Worm (Caenorhabditis elegans) whole organism, L1 larva: ENCODE data around the gene T22G5.3.

ENCODE experiments used
- C34B4.2 ChIP-seq: sonication (generic microtip); optimal IDR thresholded peaks from 2 replicates; lab custom pipeline; 2017; ENCODE audit warnings: mild to moderate bottlenecking, missing genetic modification characterization, missing compliant biosample characterization
- F16B12.6 ChIP-seq: fragments of 150-350 bp; optimal IDR thresholded peaks from 2 replicates; lab custom pipeline; 2014; ENCODE audit warnings: missing biosample characterization, missing genetic modification characterization
- aha-1 ChIP-seq: fragments of 150-350 bp; optimal IDR thresholded peaks from 2 replicates; lab custom pipeline; 2014; ENCODE audit warnings: missing biosample characterization, missing genetic modification characterization
- ama-1 ChIP-seq: fragments of 150-350 bp; optimal IDR thresholded peaks from 2 replicates; lab custom pipeline; 2014
- ceh-63 ChIP-seq: fragments of 200-800 bp; sonication (Bioruptor generic); optimal IDR thresholded peaks from 2 replicates; lab custom pipeline; 2018; ENCODE audit warnings: mild to moderate bottlenecking, missing genetic modification characterization, missing compliant biosample characterization
- ceh-8 ChIP-seq: fragments of 200-800 bp; sonication (Bioruptor generic); optimal IDR thresholded peaks from 2 replicates; lab custom pipeline; 2018; ENCODE audit warnings: mild to moderate bottlenecking, missing genetic modification characterization, moderate library complexity, missing compliant biosample characterization
- ceh-88 ChIP-seq: fragments of 200-800 bp; sonication (Bioruptor generic); IDR thresholded peaks from 2 replicates; pipeline ENCODE4 v1.3.6; 2022; ENCODE audit warnings: missing genetic modification characterization, missing compliant biosample characterization
- ceh-90 ChIP-seq: sonication (generic microtip); optimal IDR thresholded peaks from 2 replicates; lab custom pipeline; 2016; ENCODE audit warnings: missing genetic modification characterization, missing compliant biosample characterization
- ces-1 ChIP-seq: fragments of 150-350 bp; optimal IDR thresholded peaks from 2 replicates; lab custom pipeline; 2014; ENCODE audit warnings: missing biosample characterization, missing genetic modification reagents, missing genetic modification characterization
- elt-2 ChIP-seq: sonication (generic microtip); optimal IDR thresholded peaks from 2 replicates; lab custom pipeline; 2016; ENCODE audit warnings: missing genetic modification characterization, mild to moderate bottlenecking, inconsistent platforms, missing compliant biosample characterization, missing genetic modification reagents
- fkh-10 ChIP-seq: sonication (generic microtip); optimal IDR thresholded peaks from 2 replicates; lab custom pipeline; 2017; ENCODE audit warnings: missing biosample characterization, missing genetic modification reagents, missing genetic modification characterization
- fkh-8 ChIP-seq: sonication (generic microtip); optimal IDR thresholded peaks from 2 replicates; lab custom pipeline; 2016; ENCODE audit warnings: mild to moderate bottlenecking, missing genetic modification characterization, missing compliant biosample characterization
- fos-1 ChIP-seq: fragments of 150-350 bp; optimal IDR thresholded peaks from 2 replicates; lab custom pipeline; 2014; ENCODE audit warnings: missing biosample characterization, missing genetic modification characterization
- hpl-2 ChIP-seq: fragments of 150-350 bp; optimal IDR thresholded peaks from 2 replicates; lab custom pipeline; 2014; ENCODE audit warnings: missing biosample characterization, missing genetic modification reagents, missing genetic modification characterization
- jun-1 ChIP-seq: fragments of 150-350 bp; optimal IDR thresholded peaks from 2 replicates; lab custom pipeline; 2014; ENCODE audit warnings: missing biosample characterization, missing genetic modification reagents, missing genetic modification characterization
- lin-13 ChIP-seq: fragments of 150-350 bp; optimal IDR thresholded peaks from 2 replicates; lab custom pipeline; 2014; ENCODE audit warnings: missing biosample characterization, missing genetic modification reagents, missing genetic modification characterization
- lin-14 ChIP-seq: fragments of 200-800 bp; sonication (Bioruptor generic); optimal IDR thresholded peaks from 2 replicates; lab custom pipeline; 2018; ENCODE audit warnings: mild to moderate bottlenecking, missing genetic modification characterization, moderate library complexity, missing compliant biosample characterization
- lin-15B ChIP-seq: fragments of 150-350 bp; sonication (generic microtip); optimal IDR thresholded peaks from 3 replicates; lab custom pipeline; 2014; ENCODE audit warnings: missing biosample characterization, missing genetic modification characterization
- lir-3 ChIP-seq: sonication (generic microtip); optimal IDR thresholded peaks from 2 replicates; lab custom pipeline; 2016; ENCODE audit warnings: mild to moderate bottlenecking, missing genetic modification characterization, moderate library complexity, missing compliant biosample characterization; ENCODE audit not compliant: poor library complexity
- mab-9 ChIP-seq: fragments of 200-800 bp; sonication (Bioruptor generic); IDR thresholded peaks from 2 replicates; pipeline ENCODE4 v1.3.6; 2022; ENCODE audit warnings: missing genetic modification reagents, missing genetic modification characterization, missing compliant biosample characterization
- mdl-1 ChIP-seq, 2 experiments: fragments of 150-350 bp; optimal IDR thresholded peaks; 2 replicates each; lab custom pipeline; 2014 to 2017; ENCODE audit warnings: missing biosample characterization in 2 of 2, missing genetic modification characterization in 2 of 2, inconsistent platforms in 1 of 2
- mef-2 ChIP-seq: fragments of 150-350 bp; optimal IDR thresholded peaks from 2 replicates; lab custom pipeline; 2014; ENCODE audit warnings: missing biosample characterization, missing genetic modification characterization
- mep-1 ChIP-seq: fragments of 150-350 bp; optimal IDR thresholded peaks from 2 replicates; lab custom pipeline; 2014; ENCODE audit warnings: missing biosample characterization, missing genetic modification characterization
- nhr-11 ChIP-seq: fragments of 150-350 bp; optimal IDR thresholded peaks from 2 replicates; lab custom pipeline; 2014; ENCODE audit warnings: missing biosample characterization, missing genetic modification characterization
- nhr-19 ChIP-seq: fragments of 200-800 bp; sonication (Bioruptor generic); conservative IDR thresholded peaks from 2 replicates; pipeline ENCODE4 v1.3.6; 2022; ENCODE audit warnings: missing genetic modification characterization, missing compliant biosample characterization
- nhr-71 ChIP-seq: sonication (generic microtip); optimal IDR thresholded peaks from 2 replicates; lab custom pipeline; 2016; ENCODE audit warnings: mild to moderate bottlenecking, missing genetic modification characterization, moderate library complexity, missing compliant biosample characterization
- nhr-77 ChIP-seq: fragments of 150-350 bp; optimal IDR thresholded peaks from 2 replicates; lab custom pipeline; 2014; ENCODE audit warnings: missing biosample characterization, missing genetic modification characterization
- nhr-84 ChIP-seq: sonication (generic microtip); optimal IDR thresholded peaks from 2 replicates; lab custom pipeline; 2017; ENCODE audit warnings: missing biosample characterization, missing genetic modification characterization
- nhr-90 ChIP-seq: sonication (generic microtip); optimal IDR thresholded peaks from 2 replicates; lab custom pipeline; 2016; ENCODE audit warnings: mild to moderate bottlenecking, missing genetic modification characterization, missing compliant biosample characterization; ENCODE audit not compliant: poor library complexity
- pag-3 ChIP-seq: sonication (generic microtip); optimal IDR thresholded peaks from 2 replicates; lab custom pipeline; 2017; ENCODE audit warnings: missing genetic modification characterization, mild to moderate bottlenecking, missing compliant biosample characterization, antibody characterized with exemption, borderline replicate concordance; ENCODE audit not compliant: insufficient read depth
- pqm-1 ChIP-seq: sonication (generic microtip); optimal IDR thresholded peaks from 3 replicates; lab custom pipeline; 2017; ENCODE audit warnings: missing biosample characterization, missing genetic modification characterization
- skn-1 ChIP-seq: fragments of 150-350 bp; optimal IDR thresholded peaks from 2 replicates; lab custom pipeline; 2014; ENCODE audit warnings: missing biosample characterization, missing genetic modification characterization
- snpc-4 ChIP-seq: fragments of 150-350 bp; optimal IDR thresholded peaks from 2 replicates; lab custom pipeline; 2014; ENCODE audit warnings: missing biosample characterization, missing genetic modification characterization
- tlp-1 ChIP-seq: fragments of 150-350 bp; optimal IDR thresholded peaks from 2 replicates; lab custom pipeline; 2014; ENCODE audit warnings: missing biosample characterization, missing genetic modification characterization
- unc-130 ChIP-seq: fragments of 150-350 bp; optimal IDR thresholded peaks from 2 replicates; lab custom pipeline; 2017; ENCODE audit warnings: missing biosample characterization, missing genetic modification characterization, inconsistent platforms
- unc-62 ChIP-seq: fragments of 150-350 bp; optimal IDR thresholded peaks from 2 replicates; lab custom pipeline; 2014; ENCODE audit warnings: missing biosample characterization, missing genetic modification reagents, missing genetic modification characterization
- vab-15 ChIP-seq: sonication (generic microtip); optimal IDR thresholded peaks from 2 replicates; lab custom pipeline; 2017; ENCODE audit warnings: missing genotype, mild to moderate bottlenecking, missing genetic modification characterization, missing compliant biosample characterization
- zag-1 ChIP-seq: fragments of 150-350 bp; optimal IDR thresholded peaks from 2 replicates; lab custom pipeline; 2014; ENCODE audit warnings: missing biosample characterization, missing genetic modification characterization
- zip-4 ChIP-seq: fragments of 200-800 bp; sonication (Bioruptor generic); optimal IDR thresholded peaks from 2 replicates; lab custom pipeline; 2018; ENCODE audit warnings: mild to moderate bottlenecking, missing genetic modification characterization, moderate library complexity, missing compliant biosample characterization
- ztf-11 ChIP-seq, 2 experiments: sonication (generic microtip); optimal IDR thresholded peaks; 2 replicates each; lab custom pipeline; 2016 to 2017; ENCODE audit warnings: missing genetic modification characterization in 2 of 2, missing biosample characterization in 1 of 2, missing compliant biosample characterization in 1 of 2
- ztf-4 ChIP-seq: fragments of 150-350 bp; optimal IDR thresholded peaks from 2 replicates; lab custom pipeline; 2014; ENCODE audit warnings: missing biosample characterization, missing genetic modification characterization

The T22G5.3 gene

DNA sequence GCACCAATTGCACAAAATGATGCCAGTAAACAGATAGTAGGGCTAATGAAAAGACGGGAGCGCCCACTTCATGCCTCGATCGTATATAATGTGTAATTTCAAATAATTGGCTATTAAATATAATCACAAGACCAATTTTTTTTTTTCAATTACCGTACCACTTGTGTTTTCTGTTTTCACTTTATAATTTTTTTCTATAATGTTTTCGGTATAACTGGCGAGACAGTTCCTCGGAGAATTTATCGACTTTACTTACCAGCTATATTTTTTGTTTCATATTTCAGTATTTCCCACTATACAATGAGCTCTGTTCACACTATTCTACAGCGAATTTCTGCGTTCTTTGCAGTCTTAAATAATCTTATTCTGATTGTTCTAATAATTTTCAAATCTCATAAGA lies 35.5 kb downstream of the T22G5.3 start, which contains the start of gene str-252:
Gene str-252, plus strand, starts transcription at position 301 of the 400 bp plus-strand sequence.
- TF ChIP-seq nhr-77 (tag; lab: Kevin White, UChicago) (no peak), nhr-11 (tag; lab: Kevin White, UChicago) (no peak), tlp-1 (no peak), pqm-1 (no peak), lin-13 (GFP tag; lab: Kevin White, UChicago) (no peak), F16B12.6 (no peak), ama-1 (lab: Kevin White, UChicago) (no peak), ceh-8 (GFP tag; lab: Kevin White, UChicago) (no peak), zip-4 (GFP tag; lab: Kevin White, UChicago) (no peak), unc-62 (GFP tag; lab: Kevin White, UChicago) (no peak), nhr-19 (no peak), mef-2 (no peak), elt-2 (tag; lab: Kevin White, UChicago) (no peak), vab-15 (tag; lab: Kevin White, UChicago) (no peak), unc-130 (tag; lab: Kevin White, UChicago) (no peak), mdl-1 (tag; optimal IDR thresholded peaks at IDR 0.05; lab: Kevin White, UChicago) (no peak), skn-1 (tag; lab: Kevin White, UChicago) (no peak), ceh-63 (GFP tag; lab: Kevin White, UChicago) (no peak), fkh-10 (no peak)

DNA sequence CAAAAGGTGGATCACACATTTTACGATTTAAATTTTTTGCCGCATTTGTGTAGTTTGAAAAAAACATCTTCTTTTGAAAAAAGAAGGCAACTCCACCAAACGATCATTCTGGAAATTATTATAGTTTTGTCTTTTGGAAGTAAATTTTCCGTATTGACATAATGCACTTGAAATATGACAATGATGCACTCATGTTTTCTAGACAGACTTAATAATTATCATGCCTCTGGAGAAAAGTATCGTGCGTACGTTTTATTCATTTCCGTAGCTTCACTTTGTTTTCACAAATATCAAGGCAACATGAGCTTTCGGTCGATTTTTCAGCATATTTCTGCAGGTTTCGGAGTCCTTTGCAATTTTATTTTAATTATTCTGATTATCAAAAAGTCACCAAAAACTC lies 37.6 kb downstream of the T22G5.3 start, which contains the start of gene str-250:
Gene str-250, plus strand, starts transcription at position 301 of the 400 bp plus-strand sequence.
- TF ChIP-seq zag-1 (tag; lab: Kevin White, UChicago) (no peak), fos-1 (no peak), nhr-71 (tag; lab: Kevin White, UChicago) (no peak), nhr-84 (no peak), hpl-2 (GFP tag; lab: Kevin White, UChicago) (no peak), lin-15B (tag; lab: Kevin White, UChicago) (no peak), lin-14 (GFP tag; lab: Kevin White, UChicago) (no peak), lin-13 (GFP tag; lab: Kevin White, UChicago) (no peak), lir-3 (tag; lab: Kevin White, UChicago) (no peak), ces-1 (GFP tag; lab: Kevin White, UChicago) (no peak), ztf-11 (tag; optimal IDR thresholded peaks at IDR 0.05; lab: Kevin White, UChicago) (no peak), aha-1 (tag; lab: Kevin White, UChicago) (no peak), F16B12.6 (no peak), mep-1 (tag; lab: Kevin White, UChicago) (no peak)
- TF ChIP-seq, all 84 proteins: peak for 0

- TF ChIP-seq lir-3 (tag; lab: Kevin White, UChicago) (no peak), ceh-90 (no peak), ztf-11 (tag; optimal IDR thresholded peaks at IDR 0.05; lab: Kevin White, UChicago) (no peak), skn-1 (tag; lab: Kevin White, UChicago) (no peak), C34B4.2 (tag; lab: Kevin White, UChicago) (no peak), pag-3 (tag; lab: Kevin White, UChicago) (no peak), nhr-84 (no peak), ztf-4 (tag; lab: Kevin White, UChicago) (no peak), nhr-71 (tag; lab: Kevin White, UChicago) (no peak), nhr-90 (tag; lab: Kevin White, UChicago) (no peak), mab-9 (GFP tag; lab: Robert Waterston, UW) (no peak), jun-1 (no peak), ceh-88 (GFP tag; lab: Robert Waterston, UW) (no peak), fkh-8 (no peak), ces-1 (GFP tag; lab: Kevin White, UChicago) (no peak), mdl-1 (tag; optimal IDR thresholded peaks at IDR 0.05; lab: Kevin White, UChicago) (no peak), snpc-4 (tag; lab: Kevin White, UChicago) (no peak)
Measured at ce11 chrV:13920730-13921129, 40.0 kb downstream of the T22G5.3 start, which contains the start of gene srx-42. TSS of gene srx-42 (plus strand) at chrV:13921030.
